Fruit fly (Drosophila melanogaster) whole organism, adult: ENCODE results near the gene dpp.

Experiments used
- CG11617 ChIP-seq: fragments of 200-800 bp; sonication (Bioruptor generic); optimal IDR thresholded peaks from 2 replicates; lab custom pipeline; 2017; ENCODE audit warnings: mild to moderate bottlenecking, missing biosample characterization, missing genetic modification reagents, missing genetic modification characterization
- CG12768 ChIP-seq: fragments of 200-800 bp; sonication (Bioruptor generic); optimal IDR thresholded peaks from 2 replicates; lab custom pipeline; 2017; ENCODE audit warnings: missing biosample characterization, missing genetic modification characterization, mild to moderate bottlenecking, moderate library complexity, missing genetic modification reagents
- CG14711 ChIP-seq: fragments of 200-800 bp; sonication (Bioruptor generic); optimal IDR thresholded peaks from 2 replicates; lab custom pipeline; 2018; ENCODE audit warnings: missing biosample characterization, mild to moderate bottlenecking, missing genetic modification characterization, moderate library complexity
- CG1620 ChIP-seq: fragments of 200-800 bp; sonication (Bioruptor generic); optimal IDR thresholded peaks from 2 replicates; lab custom pipeline; 2016; ENCODE audit warnings: missing biosample characterization, missing genetic modification characterization
- CG33017 ChIP-seq: fragments of 200-800 bp; sonication (Bioruptor generic); optimal IDR thresholded peaks from 2 replicates; lab custom pipeline; 2018; ENCODE audit warnings: missing biosample characterization, mild to moderate bottlenecking, missing genetic modification characterization, moderate library complexity
- CG5204 ChIP-seq: fragments of 200-800 bp; sonication (Bioruptor generic); optimal IDR thresholded peaks from 2 replicates; lab custom pipeline; 2016; ENCODE audit warnings: missing biosample characterization, missing genetic modification characterization
- CG7045 ChIP-seq: fragments of 200-800 bp; sonication (Bioruptor generic); optimal IDR thresholded peaks from 2 replicates; lab custom pipeline; 2017; ENCODE audit warnings: missing biosample characterization, mild to moderate bottlenecking, missing genetic modification characterization
- CG7101 ChIP-seq: fragments of 200-800 bp; sonication (Bioruptor generic); optimal IDR thresholded peaks from 2 replicates; lab custom pipeline; 2018; ENCODE audit warnings: missing biosample characterization, mild to moderate bottlenecking, missing genetic modification characterization, moderate library complexity
- Clk ChIP-seq: fragments of 200-800 bp; sonication (Bioruptor generic); optimal IDR thresholded peaks from 2 replicates; lab custom pipeline; 2017; ENCODE audit warnings: missing biosample characterization, missing genetic modification characterization
- Crg-1 ChIP-seq: fragments of 200-800 bp; sonication (Bioruptor generic); optimal IDR thresholded peaks from 2 replicates; lab custom pipeline; 2016; ENCODE audit warnings: missing biosample characterization, missing genetic modification characterization
- Hr96 ChIP-seq: fragments of 200-800 bp; sonication (Bioruptor generic); optimal IDR thresholded peaks from 2 replicates; lab custom pipeline; 2016; ENCODE audit warnings: missing biosample characterization, missing genetic modification characterization
- Mnt ChIP-seq: fragments of 200-800 bp; sonication (Bioruptor generic); optimal IDR thresholded peaks from 2 replicates; lab custom pipeline; 2016; ENCODE audit warnings: missing biosample characterization, mild to moderate bottlenecking, missing genetic modification characterization
- bab1 ChIP-seq: fragments of 200-800 bp; sonication (Bioruptor generic); optimal IDR thresholded peaks from 3 replicates; lab custom pipeline; 2019; ENCODE audit warnings: missing biosample characterization, mild to moderate bottlenecking, missing genetic modification characterization, moderate library complexity
- cic ChIP-seq: fragments of 200-800 bp; sonication (Bioruptor generic); optimal IDR thresholded peaks from 2 replicates; lab custom pipeline; 2017; ENCODE audit warnings: missing biosample characterization, mild to moderate bottlenecking, missing genetic modification characterization, moderate library complexity
- cnc ChIP-seq, 2 experiments: fragments of >200 bp; optimal IDR thresholded peaks; 2 replicates each; lab custom pipeline; 2017
- kay ChIP-seq: fragments of 200-800 bp; sonication (Bioruptor generic); peaks from one replicate; lab custom pipeline; 2016; ENCODE audit warnings: missing biosample characterization, missing genetic modification characterization, borderline replicate concordance
- ovo ChIP-seq: fragments of 200-800 bp; sonication (Bioruptor generic); optimal IDR thresholded peaks from 2 replicates; lab custom pipeline; 2016; ENCODE audit warnings: missing biosample characterization, missing genetic modification characterization
- pad ChIP-seq: fragments of 200-800 bp; sonication (Bioruptor generic); optimal IDR thresholded peaks from 3 replicates; lab custom pipeline; 2017; ENCODE audit warnings: missing biosample characterization, missing genetic modification characterization, mild to moderate bottlenecking, moderate library complexity, missing genetic modification reagents
- tj ChIP-seq: fragments of 200-800 bp; sonication (Bioruptor generic); optimal IDR thresholded peaks from 3 replicates; lab custom pipeline; 2017; ENCODE audit warnings: missing biosample characterization, mild to moderate bottlenecking, missing genetic modification characterization, moderate library complexity
- toe ChIP-seq: fragments of 200-800 bp; sonication (Bioruptor generic); optimal IDR thresholded peaks from 2 replicates; lab custom pipeline; 2016; ENCODE audit warnings: missing biosample characterization, missing genetic modification characterization

The dpp gene

dm6 chr2L:2494515-2495098, 66.4 kb downstream of the dpp start:
- TF ChIP-seq toe (GFP tag; lab: Kevin White, UChicago) (no peak), CG14711 (no peak), tj (GFP tag; lab: Kevin White, UChicago) (no peak), Hr96 (no peak)

dm6 chr2L:2501823-2502222, 73.7 kb downstream of the dpp start:
- TF ChIP-seq CG5204 (GFP tag; lab: Kevin White, UChicago), result no peak
- TF ChIP-seq Clk (GFP tag; lab: Kevin White, UChicago), result no peak
- no peak for TF ChIP-seq CG7101 (tag; lab: Kevin White, UChicago)
- no peak for TF ChIP-seq ovo (GFP tag; lab: Kevin White, UChicago)
- TF ChIP-seq CG33017 (tag; lab: Kevin White, UChicago), result no peak
- no peak for TF ChIP-seq CG14711
- TF ChIP-seq CG11617 (GFP tag; lab: Kevin White, UChicago), result no peak
- TF ChIP-seq CG12768 (GFP tag; lab: Kevin White, UChicago), result no peak
- TF ChIP-seq kay (GFP tag; lab: Kevin White, UChicago), result no peak
- no peak for TF ChIP-seq CG1620
- no peak for TF ChIP-seq bab1
- no peak for TF ChIP-seq cnc (optimal IDR thresholded peaks at IDR 0.05; lab: Kevin White, UChicago)
- TF ChIP-seq Mnt (GFP tag; lab: Kevin White, UChicago), result no peak
- no peak for TF ChIP-seq Crg-1 (GFP tag; lab: Kevin White, UChicago)
- no peak for TF ChIP-seq cic
- TF ChIP-seq CG7045 (GFP tag; lab: Kevin White, UChicago), result no peak
- TF ChIP-seq tj (GFP tag; lab: Kevin White, UChicago), result no peak
- TF ChIP-seq toe (GFP tag; lab: Kevin White, UChicago), result no peak
- no peak for TF ChIP-seq pad (GFP tag; lab: Kevin White, UChicago)
- no peak for TF ChIP-seq Hr96
